Fruit fly (Drosophila melanogaster) whole organism, prepupa: ENCODE results near the gene CG7304.

ENCODE experiments used
- CG6808 ChIP-seq: fragments of 200-800 bp; sonication (Bioruptor generic); optimal IDR thresholded peaks from 3 replicates; lab custom pipeline; 2017; ENCODE audit warnings: missing biosample characterization, missing genetic modification characterization, mild to moderate bottlenecking, moderate library complexity, missing genetic modification reagents
- CG8319 ChIP-seq: fragments of 200-800 bp; sonication (Bioruptor generic); optimal IDR thresholded peaks from 3 replicates; lab custom pipeline; 2016; ENCODE audit warnings: missing biosample characterization, missing genetic modification characterization
- Eip75B ChIP-seq: fragments of 200-800 bp; sonication (Bioruptor generic); optimal IDR thresholded peaks from 3 replicates; lab custom pipeline; 2016; ENCODE audit warnings: missing biosample characterization, missing genetic modification characterization
- Smox ChIP-seq: fragments of 200-800 bp; sonication (Bioruptor generic); optimal IDR thresholded peaks from 3 replicates; lab custom pipeline; 2016; ENCODE audit warnings: missing biosample characterization, missing genetic modification characterization

DNA sequence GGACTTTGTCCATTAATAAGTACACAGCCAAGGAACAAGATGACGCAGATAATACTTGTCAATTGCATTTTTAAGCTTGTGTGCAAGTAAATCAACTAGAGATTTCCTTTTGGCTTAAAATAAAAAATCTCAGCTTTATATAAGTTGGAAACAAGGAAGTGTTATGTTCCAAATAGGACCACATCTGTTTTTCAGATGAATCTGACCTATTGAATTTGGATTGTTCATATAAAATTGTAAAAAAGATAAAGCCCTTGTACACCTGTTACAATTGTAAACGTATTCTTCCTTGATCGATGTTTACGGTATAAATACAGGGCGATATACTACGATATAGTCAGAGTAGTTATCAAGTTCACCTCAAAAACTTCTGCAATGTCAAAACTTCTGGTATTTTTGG lies 22.2 kb upstream of the CG7304 start, which contains the start of the genes Eig71Ef and Eig71Eg:
- no peak for TF ChIP-seq CG8319
- TF ChIP-seq CG6808 (GFP tag; lab: Kevin White, UChicago) = no peak
- TF ChIP-seq Smox = no peak
- no peak for TF ChIP-seq Eip75B
